Worm (Caenorhabditis elegans) whole organism, young adult: ENCODE results near the gene Y45G5AM.7.

Experiments used
- B0336.3 ChIP-seq: fragments of 200-800 bp; sonication (Bioruptor generic); IDR thresholded peaks from 2 replicates; pipeline ENCODE4 v1.3.6; 2022; ENCODE audit warnings: missing genetic modification characterization, missing compliant biosample characterization
- F23B12.7 ChIP-seq: sonication (generic microtip); optimal IDR thresholded peaks from 2 replicates; lab custom pipeline; 2017; ENCODE audit warnings: missing genetic modification characterization, mild to moderate bottlenecking, missing compliant biosample characterization, antibody characterized with exemption, moderate library complexity; ENCODE audit not compliant: insufficient read depth
- F39B2.1 ChIP-seq: fragments of 200-800 bp; sonication (Bioruptor generic); IDR thresholded peaks from 2 replicates; pipeline ENCODE4 v1.3.6; 2022; ENCODE audit warnings: missing genetic modification reagents, missing genetic modification characterization, missing compliant biosample characterization
- F57C9.4 ChIP-seq: sonication (generic microtip); optimal IDR thresholded peaks from 2 replicates; lab custom pipeline; 2017; ENCODE audit warnings: mild to moderate bottlenecking, missing genetic modification characterization, missing compliant biosample characterization
- K11D2.4 ChIP-seq: fragments of 200-800 bp; sonication (Bioruptor generic); IDR thresholded peaks from 2 replicates; pipeline ENCODE4 v1.3.6; 2022; ENCODE audit warnings: missing genetic modification reagents, missing genetic modification characterization, missing compliant biosample characterization
- Y53G8AR.9 ChIP-seq: fragments of 200-800 bp; sonication (Bioruptor generic); conservative IDR thresholded peaks from 2 replicates; pipeline ENCODE4 v1.3.6; 2022; ENCODE audit warnings: missing genetic modification reagents, missing genetic modification characterization, missing compliant biosample characterization
- Y56A3A.18 ChIP-seq: fragments of 200-800 bp; sonication (Bioruptor generic); IDR thresholded peaks from 2 replicates; pipeline ENCODE4 v1.3.6; 2022; ENCODE audit warnings: missing genetic modification reagents, missing genetic modification characterization, missing compliant biosample characterization
- ama-1 ChIP-seq, 3 experiments: fragments of 150-350 bp in 1 of 3; sonication (generic microtip) in 2 of 3; optimal IDR thresholded peaks; 2 replicates each; lab custom pipeline; 2014 to 2018; ENCODE audit warnings: missing biosample characterization in 2 of 3, missing genetic modification characterization in 2 of 3, missing genetic modification reagents in 2 of 3
- aptf-3 ChIP-seq: fragments of 200-800 bp; sonication (Bioruptor generic); IDR thresholded peaks from 2 replicates; pipeline ENCODE4 v1.3.6; 2022; ENCODE audit warnings: missing genetic modification characterization, missing compliant biosample characterization
- atf-7 ChIP-seq: sonication (generic microtip); optimal IDR thresholded peaks from 2 replicates; lab custom pipeline; 2017; ENCODE audit warnings: mild to moderate bottlenecking, missing genetic modification characterization, missing compliant biosample characterization
- athp-1 ChIP-seq: sonication (generic microtip); optimal IDR thresholded peaks from 2 replicates; lab custom pipeline; 2017; ENCODE audit warnings: mild to moderate bottlenecking, missing genetic modification characterization, missing compliant biosample characterization
- attf-5 ChIP-seq: fragments of 200-800 bp; sonication (Bioruptor generic); optimal IDR thresholded peaks from 2 replicates; lab custom pipeline; 2018; ENCODE audit warnings: mild to moderate bottlenecking, missing genetic modification characterization, missing compliant biosample characterization
- cebp-1 ChIP-seq, 2 experiments: fragments of 200-800 bp in 1 of 2; sonication (Bioruptor generic) in 1 of 2; sonication (generic microtip) in 1 of 2; IDR thresholded peaks in 1 of 2; optimal IDR thresholded peaks in 1 of 2; 2 replicates each; pipeline versions ENCODE4 v1.3.6 to Lab custom; 2017 to 2022; ENCODE audit warnings: missing compliant biosample characterization in 2 of 2, missing genetic modification characterization in 2 of 2, mild to moderate bottlenecking in 1 of 2, missing genetic modification reagents in 1 of 2, moderate library complexity in 1 of 2
- cebp-2 ChIP-seq: fragments of 200-800 bp; sonication (Bioruptor generic); IDR thresholded peaks from 2 replicates; pipeline ENCODE4 v1.3.6; 2022; ENCODE audit warnings: missing genetic modification characterization, missing compliant biosample characterization
- ceh-100 ChIP-seq: fragments of 200-800 bp; sonication (Bioruptor generic); IDR thresholded peaks from 2 replicates; pipeline ENCODE4 v1.3.6; 2022; ENCODE audit warnings: missing genetic modification reagents, missing genetic modification characterization, missing compliant biosample characterization
- ceh-79 ChIP-seq: sonication (generic microtip); optimal IDR thresholded peaks from 2 replicates; lab custom pipeline; 2017; ENCODE audit warnings: mild to moderate bottlenecking, missing genetic modification characterization, missing compliant biosample characterization
- chd-7 ChIP-seq: sonication (generic microtip); optimal IDR thresholded peaks from 2 replicates; lab custom pipeline; 2016; ENCODE audit warnings: mild to moderate bottlenecking, missing genetic modification characterization, moderate library complexity, missing compliant biosample characterization
- dox-1 ChIP-seq: fragments of 200-800 bp; sonication (Bioruptor generic); IDR thresholded peaks from 2 replicates; pipeline ENCODE4 v1.3.6; 2022; ENCODE audit warnings: missing genetic modification reagents, missing genetic modification characterization, missing compliant biosample characterization
- efl-1 ChIP-seq: fragments of 150-350 bp; optimal IDR thresholded peaks from 2 replicates; lab custom pipeline; 2014; ENCODE audit warnings: missing biosample characterization, missing genetic modification reagents, missing genetic modification characterization
- fkh-3 ChIP-seq: sonication (generic microtip); optimal IDR thresholded peaks from 2 replicates; lab custom pipeline; 2016; ENCODE audit warnings: mild to moderate bottlenecking, missing genetic modification characterization, missing compliant biosample characterization
- gei-17 ChIP-seq: fragments of 200-800 bp; sonication (Bioruptor generic); optimal IDR thresholded peaks from 2 replicates; lab custom pipeline; 2018; ENCODE audit warnings: mild to moderate bottlenecking, missing genetic modification characterization, missing compliant biosample characterization
- lin-26 ChIP-seq: fragments of 200-800 bp; sonication (Bioruptor generic); IDR thresholded peaks from 2 replicates; pipeline ENCODE4 v1.3.6; 2022; ENCODE audit warnings: missing genetic modification reagents, missing genetic modification characterization, missing compliant biosample characterization
- lin-35 ChIP-seq, 3 experiments: fragments of 150-350 bp in 2 of 3; sonication (generic microtip) in 1 of 3; optimal IDR thresholded peaks; 2 replicates each; lab custom pipeline; 2014 to 2018; ENCODE audit warnings: missing biosample characterization in 3 of 3, missing genetic modification characterization in 3 of 3, missing genetic modification reagents in 3 of 3
- lin-40 ChIP-seq: sonication (generic microtip); optimal IDR thresholded peaks from 2 replicates; lab custom pipeline; 2016; ENCODE audit warnings: missing genetic modification characterization, mild to moderate bottlenecking, missing compliant biosample characterization, missing genotype, missing genetic modification reagents
- madf-6 ChIP-seq: fragments of 200-800 bp; sonication (Bioruptor generic); IDR thresholded peaks from 2 replicates; pipeline ENCODE4 v1.3.6; 2022; ENCODE audit warnings: missing genetic modification reagents, missing genetic modification characterization, missing compliant biosample characterization
- mcd-1 ChIP-seq: fragments of 200-800 bp; sonication (Bioruptor generic); IDR thresholded peaks from 2 replicates; pipeline ENCODE4 v1.3.6; 2022; ENCODE audit warnings: missing genetic modification reagents, missing genetic modification characterization, missing compliant biosample characterization
- nfyb-1 ChIP-seq: fragments of 200-800 bp; sonication (Bioruptor generic); IDR thresholded peaks from 2 replicates; pipeline ENCODE4 v1.3.6; 2022; ENCODE audit warnings: missing genetic modification reagents, missing genetic modification characterization, missing compliant biosample characterization
- repo-1 ChIP-seq: sonication (generic microtip); optimal IDR thresholded peaks from 2 replicates; lab custom pipeline; 2017; ENCODE audit warnings: mild to moderate bottlenecking, missing genetic modification characterization, missing compliant biosample characterization
- somi-1 ChIP-seq: fragments of 200-800 bp; sonication (Bioruptor generic); optimal IDR thresholded peaks from 2 replicates; lab custom pipeline; 2018; ENCODE audit warnings: mild to moderate bottlenecking, missing genetic modification characterization, missing compliant biosample characterization
- sptf-2 ChIP-seq: fragments of 200-800 bp; sonication (Bioruptor generic); optimal IDR thresholded peaks from 2 replicates; lab custom pipeline; 2018; ENCODE audit warnings: mild to moderate bottlenecking, missing genetic modification characterization, missing compliant biosample characterization
- tbx-9 ChIP-seq: sonication (generic microtip); optimal IDR thresholded peaks from 2 replicates; lab custom pipeline; 2016; ENCODE audit warnings: borderline replicate concordance, missing genetic modification characterization, inconsistent platforms, missing compliant biosample characterization
- ztf-26 ChIP-seq: sonication (generic microtip); optimal IDR thresholded peaks from 2 replicates; lab custom pipeline; 2017; ENCODE audit warnings: missing genetic modification characterization, missing compliant biosample characterization
- ztf-3 ChIP-seq: fragments of 200-800 bp; sonication (Bioruptor generic); optimal IDR thresholded peaks from 2 replicates; lab custom pipeline; 2018; ENCODE audit warnings: mild to moderate bottlenecking, missing genetic modification characterization, missing compliant biosample characterization
- ztf-6 ChIP-seq: fragments of 200-800 bp; sonication (Bioruptor generic); IDR thresholded peaks from 2 replicates; pipeline ENCODE4 v1.3.6; 2022; ENCODE audit warnings: missing genetic modification reagents, missing genetic modification characterization, missing compliant biosample characterization

Gene Y45G5AM.7

ce11 chrV:4192688-4193471 is 22.8 kb upstream of the Y45G5AM.7 start:
- no peak for TF ChIP-seq efl-1 (GFP tag; lab: Kevin White, UChicago)
- TF ChIP-seq lin-40 (tag; lab: Kevin White, UChicago) = peak; percentile 24
- peak; percentile 66 for TF ChIP-seq ztf-26 (tag; lab: Kevin White, UChicago)
- TF ChIP-seq ama-1 (optimal IDR thresholded peaks at IDR 0.05; lab: Kevin White, UChicago) = no peak
- no peak for TF ChIP-seq ama-1 (GFP tag; optimal IDR thresholded peaks at IDR 0.05; lab: Kevin White, UChicago)
- TF ChIP-seq lin-35 (GFP tag; optimal IDR thresholded peaks at IDR 0.05; lab: Kevin White, UChicago) = peak in 1 of 3 experiments; percentile 20
- no peak for TF ChIP-seq tbx-9 (tag; lab: Kevin White, UChicago)

- TF ChIP-seq attf-5 (no peak), mcd-1 (GFP tag; lab: Robert Waterston, UW) (peak; percentile 62; the same call in 1 of the 2 replicates), dox-1 (0 out of 2 replicates have a peak, but pooled peaks have one; percentile 12), nfyb-1 (GFP tag; lab: Robert Waterston, UW) (0 out of 2 replicates have a peak, but pooled peaks have one; percentile 69), repo-1 (tag; lab: Kevin White, UChicago) (peak; percentile 68), ztf-6 (GFP tag; lab: Robert Waterston, UW) (no peak), lin-26 (0 out of 2 replicates have a peak, but pooled peaks have one; percentile 36), sptf-2 (no peak), F23B12.7 (tag; lab: Kevin White, UChicago) (no peak), cebp-1 (GFP tag; IDR thresholded peaks at IDR 0.05; lab: Robert Waterston, UW) (no peak), cebp-1 (tag; optimal IDR thresholded peaks at IDR 0.05; lab: Kevin White, UChicago) (peak; percentile 8), cebp-2 (GFP tag; lab: Robert Waterston, UW) (peak; percentile 70; the same call in 1 of the 2 replicates), ztf-3 (GFP tag; lab: Kevin White, UChicago) (peak; percentile 1), somi-1 (GFP tag; lab: Kevin White, UChicago) (no peak), atf-7 (tag; lab: Kevin White, UChicago) (peak; percentile 31), B0336.3 (GFP tag; lab: Robert Waterston, UW) (peak; percentile 70; the same call in 1 of the 2 replicates), aptf-3 (GFP tag; lab: Robert Waterston, UW) (peak; percentile 68; the same call in 1 of the 2 replicates), chd-7 (tag; lab: Kevin White, UChicago) (peak; percentile 29), Y53G8AR.9 (GFP tag; lab: Robert Waterston, UW) (peak; percentile 78; the same call in 1 of the 2 replicates), F39B2.1 (GFP tag; lab: Robert Waterston, UW) (0 out of 2 replicates have a peak, but pooled peaks have one; percentile 24), ceh-79 (no peak), madf-6 (GFP tag; lab: Robert Waterston, UW) (peak; percentile 45), athp-1 (tag; lab: Kevin White, UChicago) (peak; percentile 26), K11D2.4 (peak; percentile 59; the same call in 1 of the 2 replicates), fkh-3 (peak; percentile 61), F57C9.4 (tag; lab: Kevin White, UChicago) (no peak), gei-17 (GFP tag; lab: Kevin White, UChicago) (peak; percentile 30), ceh-100 (GFP tag; lab: Robert Waterston, UW) (0 out of 2 replicates have a peak, but pooled peaks have one; percentile 17), Y56A3A.18 (GFP tag; lab: Robert Waterston, UW) (peak; percentile 81; the same call in 1 of the 2 replicates)
These were observed 20.2 kb upstream of the Y45G5AM.7 start for ce11 chrV:4190232-4190631.
